Fruit fly (Drosophila melanogaster): Measurements from ENCODE around the gene CG5866.
A peak's percentile ranks its signal among the peaks of the same experiment; 100 is the strongest.

The CG5866 gene

dm6 chr3R:17385329-17386019 lies 30.1 kb upstream of the CG5866 start (continued):
- TF ChIP-seq sisA (GFP tag; IDR thresholded peaks at IDR 0.05) (no peak; the same call in 1 of the 2 replicates), CG17568 (GFP tag; optimal IDR thresholded peaks at IDR 0.05) (no peak), CG4404 (GFP tag; IDR thresholded peaks at IDR 0.05) (peak; percentile 39; the same call in 1 of the 2 replicates), CG10431 (GFP tag; optimal IDR thresholded peaks at IDR 0.05) (peak; percentile 4), CG17802 (tag; optimal IDR thresholded peaks at IDR 0.05) (peak; percentile 9), BtbVII (GFP tag; optimal IDR thresholded peaks at IDR 0.05) (peak; percentile 31), abd-A (tag; optimal IDR thresholded peaks at IDR 0.05) (peak; percentile 28), NK7.1 (GFP tag; optimal IDR thresholded peaks at IDR 0.05) (peak; percentile 17), Gsc (GFP tag; IDR thresholded peaks at IDR 0.05) (no peak), gsb (GFP tag; IDR thresholded peaks at IDR 0.05) (peak; percentile 46; the same call in 1 of the 2 replicates), Hr51 (GFP tag; optimal IDR thresholded peaks at IDR 0.05) (peak; percentile 65 to 72), CG16863 (GFP tag; optimal IDR thresholded peaks at IDR 0.05) (peak; percentile 46), CG7745 (tag; optimal IDR thresholded peaks at IDR 0.05) (no peak), Dref (GFP tag; IDR thresholded peaks at IDR 0.05) (peak; percentile 41; the same call in 1 of the 2 replicates), CG12942 (GFP tag; optimal IDR thresholded peaks at IDR 0.05) (peak; percentile 38), Dek (tag; optimal IDR thresholded peaks at IDR 0.05) (peak; percentile 40), Eip74EF (GFP tag; optimal IDR thresholded peaks at IDR 0.05) (peak in 1 of 2 experiments; percentile 56), CG8089 (GFP tag; optimal IDR thresholded peaks at IDR 0.05) (peak; percentile 16), Mrtf (GFP tag; IDR thresholded peaks at IDR 0.05) (peak; percentile 62; the same call in 2 of the 3 replicates), CG16779 (GFP tag; IDR thresholded peaks at IDR 0.05) (0 out of 2 replicates have a peak, but pooled peaks have one; percentile 18), crc (GFP tag; optimal IDR thresholded peaks at IDR 0.05) (peak; percentile 38), grn (GFP tag; optimal IDR thresholded peaks at IDR 0.05) (no peak), CG14667 (GFP tag; IDR thresholded peaks at IDR 0.05) (no peak), Drgx (GFP tag; IDR thresholded peaks at IDR 0.05) (peak; percentile 45; the same call in 1 of the 2 replicates), Lim3 (GFP tag; IDR thresholded peaks at IDR 0.05) (no peak), CG3407 (GFP tag; optimal IDR thresholded peaks at IDR 0.05) (no peak), z (GFP tag; IDR thresholded peaks at IDR 0.05) (no peak), CG17359 (tag; optimal IDR thresholded peaks at IDR 0.05) (peak; percentile 53), CG34422 (GFP tag; IDR thresholded peaks at IDR 0.05) (no peak; the same call in 2 of the 3 replicates), CG12236 (GFP tag; optimal IDR thresholded peaks at IDR 0.05) (no peak), CG33557 (GFP tag; optimal IDR thresholded peaks at IDR 0.05) (peak; percentile 8), gfzf (GFP tag; optimal IDR thresholded peaks at IDR 0.05) (peak; percentile 84), seq (GFP tag; IDR thresholded peaks at IDR 0.05) (peak; percentile 68), bbx (GFP tag; IDR thresholded peaks at IDR 0.05; ENCODE audit: partially characterized antibody) (peak; percentile 29; the same call in 1 of the 2 replicates), CG18619 (GFP tag; optimal IDR thresholded peaks at IDR 0.05) (no peak), gt (GFP tag; IDR thresholded peaks at IDR 0.05) (no peak), cad (GFP tag; optimal IDR thresholded peaks at IDR 0.05) (no peak), scrt (GFP tag; optimal IDR thresholded peaks at IDR 0.05) (peak; percentile 34), org-1 (GFP tag; optimal IDR thresholded peaks at IDR 0.05) (peak; percentile 38), slou (GFP tag; optimal IDR thresholded peaks at IDR 0.05) (no peak), Usf (GFP tag; optimal IDR thresholded peaks at IDR 0.05) (peak; percentile 37), CG3281 (GFP tag; optimal IDR thresholded peaks at IDR 0.05) (peak; percentile 71), CG10979 (tag; optimal IDR thresholded peaks at IDR 0.05) (peak; percentile 4), nerfin-1 (tag; optimal IDR thresholded peaks at IDR 0.05) (peak; percentile 49), dmrt99B (tag; optimal IDR thresholded peaks at IDR 0.05) (peak; percentile 61), Nf-YA (GFP tag; IDR thresholded peaks at IDR 0.05) (no peak; the same call in 1 of the 2 replicates), CG8924 (tag; optimal IDR thresholded peaks at IDR 0.05) (peak; percentile 33), CG32767 (GFP tag; IDR thresholded peaks at IDR 0.05) (peak; percentile 84), CG9215 (GFP tag; IDR thresholded peaks at IDR 0.05) (0 out of 2 replicates have a peak, but pooled peaks have one; percentile 30)
